Worm (Caenorhabditis elegans): ENCODE results near the gene W02H5.19.

Gene W02H5.19

DNA sequence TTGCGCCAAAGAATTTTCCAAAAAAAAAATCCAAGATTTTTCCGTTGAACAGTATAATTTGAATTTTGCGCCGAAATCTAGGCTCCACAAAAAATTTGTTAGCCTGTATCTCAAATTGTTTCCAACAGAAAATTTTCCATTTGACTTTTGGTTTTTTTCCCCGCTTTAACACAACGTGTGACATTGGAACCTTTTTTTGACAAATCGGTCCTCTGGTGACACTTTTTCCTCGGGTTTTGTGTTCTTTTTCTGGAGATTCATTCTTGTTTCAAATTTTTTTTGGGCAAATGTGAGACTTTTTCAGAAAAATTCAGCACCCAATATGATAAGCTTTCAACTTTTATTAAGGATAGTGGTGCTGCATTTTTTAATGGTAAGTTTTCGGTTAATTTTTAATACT is 30.3 kb upstream of the W02H5.19 start, which contains the start of gene acr-17:
TSS of gene acr-17 (plus strand) at position 301 of the 400 bp plus-strand sequence.
- TF ChIP-seq dox-1 (GFP tag; IDR thresholded peaks at IDR 0.05), result no peak
- TF ChIP-seq ets-4 (GFP tag; optimal IDR thresholded peaks at IDR 0.05), result no peak
- no peak for TF ChIP-seq let-607 (tag; optimal IDR thresholded peaks at IDR 0.05)
- no peak for TF ChIP-seq ztf-25 (GFP tag; IDR thresholded peaks at IDR 0.05)
- no peak for TF ChIP-seq attf-5 (GFP tag; optimal IDR thresholded peaks at IDR 0.05)
- no peak for TF ChIP-seq lir-1 (GFP tag; conservative IDR thresholded peaks at IDR 0.05)
- no peak for TF ChIP-seq repo-1 (tag; optimal IDR thresholded peaks at IDR 0.05)
- no peak for TF ChIP-seq pbrm-1 (GFP tag; IDR thresholded peaks at IDR 0.05)
- TF ChIP-seq unc-130 (GFP tag; optimal IDR thresholded peaks at IDR 0.05), result no peak

DNA sequence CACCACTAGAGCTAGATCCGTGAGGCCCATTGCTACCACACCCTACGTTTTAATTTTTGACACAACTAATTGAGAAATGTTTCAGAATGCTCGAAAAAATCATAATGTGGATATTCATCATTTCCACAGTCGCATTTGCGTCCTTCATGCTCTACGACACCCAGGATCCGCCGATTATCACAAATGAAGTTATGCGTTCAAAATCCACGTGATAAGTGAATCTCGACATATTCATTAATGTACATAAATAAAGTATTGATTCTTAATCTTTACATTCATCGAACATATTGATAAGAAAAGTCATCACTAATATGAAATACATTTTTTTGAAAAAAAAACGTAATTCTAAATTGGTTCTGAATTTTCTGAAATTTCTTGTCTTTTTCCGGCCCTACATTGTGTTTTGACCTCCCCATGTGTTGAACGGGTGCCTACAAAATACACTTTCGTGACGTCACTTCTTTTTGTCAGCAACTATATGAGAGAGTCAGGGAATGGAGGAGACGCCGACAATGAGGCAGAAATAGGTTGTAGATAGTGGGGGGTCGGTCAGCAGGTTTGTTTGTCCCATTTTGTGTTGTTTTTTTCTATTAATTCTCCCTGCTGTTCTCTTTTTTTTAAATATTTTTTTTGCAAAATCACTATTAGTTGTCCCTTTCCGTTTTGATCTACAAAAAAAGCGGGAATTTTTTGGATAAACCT is 23.6 kb upstream of the W02H5.19 start, which contains the start of gene F53E10.1:
TSS of gene F53E10.1 (plus strand) at position 325 of the 702 bp plus-strand sequence.
- TF ChIP-seq lin-26 (GFP tag; IDR thresholded peaks at IDR 0.05), result peak; percentile 45; the same call in 1 of the 2 replicates
- peak; percentile 36 for TF ChIP-seq ztf-26 (tag; optimal IDR thresholded peaks at IDR 0.05)
- TF ChIP-seq atf-7 (tag; optimal IDR thresholded peaks at IDR 0.05), result peak; percentile 90
- no peak for TF ChIP-seq K12H6.12 (tag; optimal IDR thresholded peaks at IDR 0.05)
- peak; percentile 14 for TF ChIP-seq lin-54 (GFP tag; optimal IDR thresholded peaks at IDR 0.05)
- TF ChIP-seq nhr-80 (tag; optimal IDR thresholded peaks at IDR 0.05), result peak; percentile 50
- no peak for TF ChIP-seq Y67H2A.10 (GFP tag; conservative IDR thresholded peaks at IDR 0.05)
- no peak for TF ChIP-seq hsf-1 (GFP tag; IDR thresholded peaks at IDR 0.05)
- TF ChIP-seq F37B4.10 (GFP tag; IDR thresholded peaks at IDR 0.05), result no peak
- peak; percentile 12 for TF ChIP-seq madf-10 (tag; optimal IDR thresholded peaks at IDR 0.05)
- TF ChIP-seq cebp-1 (GFP tag; IDR thresholded peaks at IDR 0.05), result no peak
- peak; percentile 38 for TF ChIP-seq cebp-1 (tag; optimal IDR thresholded peaks at IDR 0.05)
- TF ChIP-seq F57A8.1 (GFP tag; optimal IDR thresholded peaks at IDR 0.05), result no peak
- no peak for TF ChIP-seq B0261.1 (tag; optimal IDR thresholded peaks at IDR 0.05)
- TF ChIP-seq attf-5 (GFP tag; optimal IDR thresholded peaks at IDR 0.05), result peak; percentile 28
- TF ChIP-seq hmg-1.2 (GFP tag; IDR thresholded peaks at IDR 0.05), result peak; percentile 62; the same call in 1 of the 2 replicates
- no peak for TF ChIP-seq sptf-2 (GFP tag; optimal IDR thresholded peaks at IDR 0.05)

- TF ChIP-seq nhr-179 (tag; optimal IDR thresholded peaks at IDR 0.05), result no peak
- no peak for TF ChIP-seq cebp-1 (GFP tag; IDR thresholded peaks at IDR 0.05)
- TF ChIP-seq cebp-1 (tag; optimal IDR thresholded peaks at IDR 0.05), result no peak
- no peak for TF ChIP-seq ceh-40 (GFP tag; IDR thresholded peaks at IDR 0.05)
- TF ChIP-seq F57A8.1 (GFP tag; optimal IDR thresholded peaks at IDR 0.05), result no peak
- no peak for TF ChIP-seq tbp1 (GFP tag; optimal IDR thresholded peaks at IDR 0.05)
- no peak for TF ChIP-seq rec-8 (tag; optimal IDR thresholded peaks at IDR 0.05)
- TF ChIP-seq F23B12.7 (tag; optimal IDR thresholded peaks at IDR 0.05; ENCODE audit: insufficient read depth), result no peak
- no peak for TF ChIP-seq ztf-6 (GFP tag; IDR thresholded peaks at IDR 0.05)
- TF ChIP-seq ceh-91 (GFP tag; IDR thresholded peaks at IDR 0.05), result no peak
- no peak for TF ChIP-seq snpc-3.4 (tag; optimal IDR thresholded peaks at IDR 0.05)
- TF ChIP-seq T26A5.8 (tag; optimal IDR thresholded peaks at IDR 0.05), result no peak
- no peak for TF ChIP-seq efl-1 (GFP tag; optimal IDR thresholded peaks at IDR 0.05)
- TF ChIP-seq ztf-25 (GFP tag; IDR thresholded peaks at IDR 0.05), result no peak
- TF ChIP-seq repo-1 (tag; optimal IDR thresholded peaks at IDR 0.05), result no peak
- no peak for TF ChIP-seq zfh-2 (GFP tag; conservative IDR thresholded peaks at IDR 0.05)
- TF ChIP-seq C06A6.2 (GFP tag; conservative IDR thresholded peaks at IDR 0.05), result no peak
- TF ChIP-seq nhr-90 (tag; optimal IDR thresholded peaks at IDR 0.05), result no peak
- no peak for TF ChIP-seq madf-3 (GFP tag; IDR thresholded peaks at IDR 0.05)
Measured at ce11 chrV:2617499-2617898, 21.2 kb upstream of the W02H5.19 start.
